Fruit fly (Drosophila melanogaster) whole organism, prepupa: ENCODE results near the gene mab-21.
A peak's percentile ranks its signal among the peaks of the same experiment; 100 is the strongest.

ENCODE experiments used
- Blimp-1 ChIP-seq: fragments of 200-800 bp; sonication (Bioruptor generic); optimal IDR thresholded peaks from 3 replicates; lab custom pipeline; 2017; ENCODE audit warnings: missing biosample characterization, missing genetic modification characterization, mild to moderate bottlenecking, moderate library complexity, missing genetic modification reagents
- CG10631 ChIP-seq: fragments of 200-800 bp; sonication (Bioruptor generic); optimal IDR thresholded peaks from 2 replicates; lab custom pipeline; 2016; ENCODE audit warnings: missing biosample characterization, missing genetic modification characterization
- CG11294 ChIP-seq: fragments of 200-800 bp; sonication (Bioruptor generic); IDR thresholded peaks from 2 replicates; pipeline ENCODE4 v1.3.6; 2022; ENCODE audit warnings: missing biosample characterization, missing genetic modification characterization
- CG11762 ChIP-seq: fragments of 200-800 bp; sonication (Bioruptor generic); optimal IDR thresholded peaks from 3 replicates; lab custom pipeline; 2016; ENCODE audit warnings: missing biosample characterization, missing genetic modification characterization; ENCODE audit not compliant: insufficient read depth
- CG11902 ChIP-seq: fragments of 200-800 bp; sonication (Bioruptor generic); optimal IDR thresholded peaks from 3 replicates; lab custom pipeline; 2016; ENCODE audit warnings: missing biosample characterization, missing genetic modification characterization
- CG15336 ChIP-seq: fragments of 200-800 bp; sonication (Bioruptor generic); IDR thresholded peaks from 2 replicates; pipeline ENCODE4 v1.3.6; 2022; ENCODE audit warnings: missing biosample characterization, missing genetic modification characterization
- CG16779 ChIP-seq: fragments of 200-800 bp; sonication (Bioruptor generic); optimal IDR thresholded peaks from 3 replicates; lab custom pipeline; 2017; ENCODE audit warnings: missing biosample characterization, mild to moderate bottlenecking, missing genetic modification characterization
- CG3032 ChIP-seq: fragments of 200-800 bp; optimal IDR thresholded peaks from 2 replicates; lab custom pipeline; 2019; ENCODE audit warnings: missing biosample characterization, mild to moderate bottlenecking, missing genetic modification characterization, moderate library complexity
- CG31627 ChIP-seq: fragments of 200-800 bp; sonication (Bioruptor generic); optimal IDR thresholded peaks from 3 replicates; lab custom pipeline; 2016; ENCODE audit warnings: missing biosample characterization, missing genetic modification characterization
- CG32006 ChIP-seq: fragments of 200-800 bp; sonication (Bioruptor generic); optimal IDR thresholded peaks from 3 replicates; lab custom pipeline; 2017; ENCODE audit warnings: missing biosample characterization, mild to moderate bottlenecking, missing genetic modification characterization
- CG3919 ChIP-seq: fragments of 200-800 bp; sonication (Bioruptor generic); optimal IDR thresholded peaks from 3 replicates; lab custom pipeline; 2016; ENCODE audit warnings: missing biosample characterization, missing genetic modification characterization
- CG4318 ChIP-seq: fragments of 200-800 bp; sonication (Bioruptor generic); optimal IDR thresholded peaks from 3 replicates; lab custom pipeline; 2017; ENCODE audit warnings: missing biosample characterization, mild to moderate bottlenecking, missing genetic modification characterization
- CG6163 ChIP-seq: fragments of 200-800 bp; sonication (Bioruptor generic); IDR thresholded peaks from 3 replicates; pipeline ENCODE4 v1.3.6; 2022; ENCODE audit warnings: missing biosample characterization, missing genetic modification characterization
- CG6792 ChIP-seq: fragments of 200-800 bp; sonication (Bioruptor generic); optimal IDR thresholded peaks from 3 replicates; lab custom pipeline; 2016; ENCODE audit warnings: missing biosample characterization, missing genetic modification characterization
- CG6808 ChIP-seq: fragments of 200-800 bp; sonication (Bioruptor generic); optimal IDR thresholded peaks from 3 replicates; lab custom pipeline; 2017; ENCODE audit warnings: missing biosample characterization, missing genetic modification characterization, mild to moderate bottlenecking, moderate library complexity, missing genetic modification reagents
- CG6854 ChIP-seq: fragments of 200-800 bp; sonication (Bioruptor generic); optimal IDR thresholded peaks from 2 replicates; lab custom pipeline; 2017; ENCODE audit warnings: missing biosample characterization, mild to moderate bottlenecking, missing genetic modification characterization
- CG7368 ChIP-seq: fragments of 200-800 bp; sonication (Bioruptor generic); optimal IDR thresholded peaks from 3 replicates; lab custom pipeline; 2016; ENCODE audit warnings: missing biosample characterization, missing genetic modification characterization
- CG8119 ChIP-seq: fragments of 200-800 bp; sonication (Bioruptor generic); IDR thresholded peaks from 3 replicates; pipeline ENCODE4 v1.3.6; 2022; ENCODE audit warnings: missing biosample characterization, missing genetic modification characterization
- Eip78C ChIP-seq: fragments of 200-800 bp; sonication (Bioruptor generic); peaks from one replicate; lab custom pipeline; 2016; ENCODE audit warnings: missing biosample characterization, missing genetic modification characterization
- Eip93F ChIP-seq: fragments of 200-800 bp; sonication (Bioruptor generic); optimal IDR thresholded peaks from 2 replicates; lab custom pipeline; 2016; ENCODE audit warnings: missing biosample characterization, mild to moderate bottlenecking, missing genetic modification characterization
- Ets96B ChIP-seq: fragments of 200-800 bp; optimal IDR thresholded peaks from 2 replicates; lab custom pipeline; 2019; ENCODE audit warnings: missing biosample characterization, mild to moderate bottlenecking, missing genetic modification characterization, moderate library complexity
- Hr38 ChIP-seq: sonication (Bioruptor generic); optimal IDR thresholded peaks from 2 replicates; lab custom pipeline; 2016; ENCODE audit warnings: missing biosample characterization, missing genetic modification characterization
- Lpt ChIP-seq: fragments of 200-800 bp; sonication (Bioruptor generic); optimal IDR thresholded peaks from 3 replicates; lab custom pipeline; 2016; ENCODE audit warnings: missing biosample characterization, missing genetic modification characterization
- Met ChIP-seq: fragments of 200-800 bp; sonication (Bioruptor generic); optimal IDR thresholded peaks from 3 replicates; lab custom pipeline; 2016; ENCODE audit warnings: missing biosample characterization, missing genetic modification characterization
- OdsH ChIP-seq: fragments of 200-800 bp; sonication (Bioruptor generic); optimal IDR thresholded peaks from 3 replicates; lab custom pipeline; 2016; ENCODE audit warnings: missing biosample characterization, missing genetic modification characterization
- Smox ChIP-seq: fragments of 200-800 bp; sonication (Bioruptor generic); optimal IDR thresholded peaks from 3 replicates; lab custom pipeline; 2016; ENCODE audit warnings: missing biosample characterization, missing genetic modification characterization
- Sox102F ChIP-seq: fragments of 200-800 bp; sonication (Bioruptor generic); optimal IDR thresholded peaks from 2 replicates; lab custom pipeline; 2016; ENCODE audit warnings: missing biosample characterization, mild to moderate bottlenecking, missing genetic modification characterization
- Sox14 ChIP-seq: fragments of 200-800 bp; sonication (Bioruptor generic); optimal IDR thresholded peaks from 3 replicates; lab custom pipeline; 2016; ENCODE audit warnings: missing biosample characterization, missing genetic modification characterization
- Sox15 ChIP-seq: fragments of 200-800 bp; sonication (Bioruptor generic); optimal IDR thresholded peaks from 3 replicates; lab custom pipeline; 2016; ENCODE audit warnings: missing biosample characterization, missing genetic modification characterization
- achi ChIP-seq: fragments of 200-800 bp; sonication (Bioruptor generic); optimal IDR thresholded peaks from 3 replicates; lab custom pipeline; 2016; ENCODE audit warnings: missing biosample characterization, missing genetic modification characterization
- cyc ChIP-seq: fragments of 200-800 bp; sonication (Bioruptor generic); optimal IDR thresholded peaks from 3 replicates; lab custom pipeline; 2016; ENCODE audit warnings: missing biosample characterization, missing genetic modification characterization
- dac ChIP-seq: fragments of 200-800 bp; sonication (Bioruptor generic); optimal IDR thresholded peaks from 2 replicates; lab custom pipeline; 2017; ENCODE audit warnings: missing biosample characterization, mild to moderate bottlenecking, missing genetic modification characterization
- eg ChIP-seq: fragments of 200-800 bp; sonication (Bioruptor generic); IDR thresholded peaks from 3 replicates; pipeline ENCODE4 v1.3.6; 2022; ENCODE audit warnings: missing biosample characterization, missing genetic modification characterization
- fd59A ChIP-seq: fragments of 200-800 bp; sonication (Bioruptor generic); optimal IDR thresholded peaks from 2 replicates; lab custom pipeline; 2017; ENCODE audit warnings: missing biosample characterization, mild to moderate bottlenecking, missing genetic modification characterization, missing genetic modification reagents
- fd85E ChIP-seq: fragments of 200-800 bp; sonication (Bioruptor generic); optimal IDR thresholded peaks from 3 replicates; lab custom pipeline; 2016; ENCODE audit warnings: missing biosample characterization, missing genetic modification characterization
- fkh ChIP-seq: fragments of 200-800 bp; sonication (Bioruptor generic); optimal IDR thresholded peaks from 3 replicates; lab custom pipeline; 2017; ENCODE audit warnings: missing biosample characterization, mild to moderate bottlenecking, missing genetic modification characterization, moderate library complexity
- lz ChIP-seq: fragments of 200-800 bp; sonication (Bioruptor generic); optimal IDR thresholded peaks from 3 replicates; lab custom pipeline; 2016; ENCODE audit warnings: missing biosample characterization, missing genetic modification characterization
- net ChIP-seq: fragments of 200-800 bp; sonication (Bioruptor generic); optimal IDR thresholded peaks from 3 replicates; lab custom pipeline; 2016; ENCODE audit warnings: missing biosample characterization, missing genetic modification characterization
- pdm3 ChIP-seq: fragments of 200-800 bp; sonication (Bioruptor generic); optimal IDR thresholded peaks from 3 replicates; lab custom pipeline; 2016; ENCODE audit warnings: missing biosample characterization, missing genetic modification characterization
- salr ChIP-seq, 2 experiments: fragments of 200-800 bp; sonication (Bioruptor generic); optimal IDR thresholded peaks; 3 replicates each; lab custom pipeline; 2016 to 2018; ENCODE audit warnings: missing biosample characterization in 2 of 2, missing genetic modification characterization in 2 of 2, mild to moderate bottlenecking in 1 of 2
- spab ChIP-seq: fragments of 200-800 bp; sonication (Bioruptor generic); optimal IDR thresholded peaks from 2 replicates; lab custom pipeline; 2017; ENCODE audit warnings: missing biosample characterization, mild to moderate bottlenecking, missing genetic modification characterization, missing genetic modification reagents
- ss ChIP-seq, 2 experiments: fragments of 200-800 bp; sonication (Bioruptor generic); optimal IDR thresholded peaks; 2 replicates in 1 of 2; 3 replicates in 1 of 2; lab custom pipeline; 2017 to 2018; ENCODE audit warnings: mild to moderate bottlenecking in 2 of 2, missing biosample characterization in 2 of 2, missing genetic modification characterization in 2 of 2, moderate library complexity in 1 of 2
- svp ChIP-seq: fragments of 200-800 bp; sonication (Bioruptor generic); peaks from one replicate; lab custom pipeline; 2016; ENCODE audit warnings: missing biosample characterization, missing genetic modification characterization
- topi ChIP-seq: fragments of 200-800 bp; sonication (Bioruptor generic); optimal IDR thresholded peaks from 3 replicates; lab custom pipeline; 2016; ENCODE audit warnings: missing biosample characterization, missing genetic modification characterization
- vri ChIP-seq: fragments of 200-800 bp; sonication (Bioruptor generic); optimal IDR thresholded peaks from 3 replicates; lab custom pipeline; 2016; ENCODE audit warnings: missing biosample characterization, mild to moderate bottlenecking, missing genetic modification characterization

Gene mab-21

DNA sequence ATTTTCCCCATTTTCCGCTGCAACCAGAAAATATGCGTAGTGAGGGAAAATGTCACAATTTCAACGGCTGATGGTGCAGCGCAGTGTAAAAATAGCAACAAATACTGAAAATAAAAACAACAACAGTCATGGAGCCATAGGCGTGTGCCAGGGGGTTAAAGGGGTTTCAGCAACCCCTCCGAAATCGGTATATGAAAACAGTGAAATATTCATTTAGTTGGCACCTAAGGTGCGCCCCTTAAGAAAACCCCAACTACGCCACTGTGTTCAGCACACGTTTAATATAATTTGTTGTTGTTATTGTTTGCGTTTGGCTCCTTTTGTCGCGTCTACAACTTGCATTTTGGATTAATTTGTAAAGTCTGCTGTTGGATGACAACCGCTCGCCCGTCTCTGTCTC lies 41.0 kb downstream of the mab-21 start (continued):
- TF ChIP-seq CG6163 (GFP tag; lab: Robert Waterston, UW) = peak; percentile 94
- TF ChIP-seq ss (GFP tag; optimal IDR thresholded peaks at IDR 0.05; lab: Kevin White, UChicago) = peak; percentile 15 to 35
- TF ChIP-seq CG32006 (GFP tag; lab: Kevin White, UChicago) = peak; percentile 90
- peak; percentile 93 for TF ChIP-seq eg (GFP tag; lab: Robert Waterston, UW)
- TF ChIP-seq OdsH (GFP tag; lab: Kevin White, UChicago) = peak; percentile 76
- peak; percentile 55 for TF ChIP-seq CG11294 (GFP tag; lab: Robert Waterston, UW)
- no peak for TF ChIP-seq CG6854 (GFP tag; lab: Kevin White, UChicago)
- peak; percentile 67 for TF ChIP-seq CG31627 (GFP tag; lab: Kevin White, UChicago)
- peak; percentile 35 for TF ChIP-seq Sox15 (GFP tag; lab: Kevin White, UChicago)
- peak; percentile 56 to 71 for TF ChIP-seq salr (GFP tag; optimal IDR thresholded peaks at IDR 0.05; lab: Kevin White, UChicago)
- TF ChIP-seq Ets96B (tag; lab: Kevin White, UChicago) = peak; percentile 70
- TF ChIP-seq topi = peak; percentile 55
- no peak for TF ChIP-seq Blimp-1 (GFP tag; lab: Kevin White, UChicago)
- peak; percentile 77 for TF ChIP-seq achi (GFP tag; lab: Kevin White, UChicago)
- no peak for TF ChIP-seq CG11902 (GFP tag; lab: Kevin White, UChicago)
- TF ChIP-seq Sox14 (GFP tag; lab: Kevin White, UChicago) = peak; percentile 72
- peak; percentile 50 for TF ChIP-seq spab (GFP tag; lab: Kevin White, UChicago)
- TF ChIP-seq pdm3 (GFP tag; lab: Kevin White, UChicago) = peak; percentile 80

DNA sequence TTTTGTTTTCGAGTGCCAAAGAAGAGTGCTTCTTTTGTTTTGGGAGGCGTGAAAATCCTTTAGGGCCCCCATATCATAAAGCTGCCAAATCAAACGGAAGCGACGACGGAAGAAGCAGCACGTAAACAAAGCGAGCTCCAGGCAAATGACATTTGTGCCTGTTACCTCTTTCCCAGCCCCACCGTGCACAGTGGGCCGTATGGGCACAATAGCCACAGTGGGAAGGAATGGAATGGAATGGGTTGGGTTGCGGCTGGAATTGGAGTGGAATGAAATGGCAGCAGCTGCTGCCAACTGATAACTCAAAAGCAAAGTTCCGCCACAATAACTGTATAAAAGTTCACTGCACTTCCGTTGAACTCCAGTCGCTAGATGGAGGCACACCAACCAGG lies 42.3 kb downstream of the mab-21 start:
- no peak for TF ChIP-seq CG6792 (GFP tag; lab: Kevin White, UChicago)
- TF ChIP-seq net (GFP tag; lab: Kevin White, UChicago) = no peak
- TF ChIP-seq svp (GFP tag; lab: Kevin White, UChicago) = peak; percentile 28
- TF ChIP-seq Eip78C (GFP tag; lab: Kevin White, UChicago) = peak; percentile 45
- TF ChIP-seq, all 60 proteins: peak for 2

DNA sequence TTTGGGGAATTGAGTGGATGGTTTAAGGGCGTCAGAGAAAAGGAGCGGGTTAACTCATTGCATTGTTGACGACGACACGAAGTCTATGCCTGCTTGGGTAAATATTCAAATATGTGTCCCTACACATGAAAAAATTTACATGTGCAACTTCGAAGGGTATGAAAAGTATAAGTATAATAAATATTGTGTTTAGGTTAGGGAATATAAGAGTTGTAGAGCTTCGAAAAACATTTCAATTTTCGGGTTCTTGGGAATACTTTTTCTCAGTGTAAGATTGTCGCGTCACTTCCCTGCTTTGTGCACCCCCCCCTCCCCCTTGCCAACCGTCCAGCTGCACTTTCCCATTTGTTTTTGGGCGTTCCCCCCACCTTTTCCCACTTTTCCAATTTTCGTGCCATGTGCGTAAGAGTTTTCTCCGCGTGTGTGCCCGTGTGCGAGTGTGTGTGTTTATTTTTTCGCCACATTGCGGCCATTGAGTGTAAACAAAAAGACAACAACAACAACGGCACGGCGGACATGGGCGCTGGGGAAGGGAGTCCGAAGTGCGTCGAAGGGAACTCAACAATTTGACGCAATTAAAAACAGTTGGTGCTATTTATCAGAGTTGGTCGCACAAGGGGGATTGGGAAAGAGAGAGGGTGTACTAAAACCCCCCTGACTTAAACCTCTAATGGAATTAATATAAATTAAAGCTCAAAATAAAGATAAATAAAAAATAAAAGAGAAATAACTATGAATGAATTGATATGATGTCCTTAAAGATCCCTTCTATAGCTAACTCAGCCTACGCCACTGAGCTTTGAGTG lies 42.9 kb downstream of the mab-21 start:
- peak; percentile 18 for TF ChIP-seq Sox102F (GFP tag; lab: Kevin White, UChicago)
- TF ChIP-seq CG6808 (GFP tag; lab: Kevin White, UChicago) = peak; percentile 54
- TF ChIP-seq salr (GFP tag; optimal IDR thresholded peaks at IDR 0.05; lab: Kevin White, UChicago) = peak in 1 of 2 experiments; percentile 46
- TF ChIP-seq Sox15 (GFP tag; lab: Kevin White, UChicago) = no peak
- no peak for TF ChIP-seq fd85E (GFP tag; lab: Kevin White, UChicago)
- peak; percentile 41 for TF ChIP-seq CG15336 (GFP tag; lab: Robert Waterston, UW)
- TF ChIP-seq fd59A (GFP tag; lab: Kevin White, UChicago) = no peak
- peak; percentile 62 for TF ChIP-seq CG32006 (GFP tag; lab: Kevin White, UChicago)
- TF ChIP-seq CG8119 (GFP tag; lab: Robert Waterston, UW) = 0 out of 3 replicates have a peak, but pooled peaks have one; percentile 22
- peak; percentile 31 for TF ChIP-seq pdm3 (GFP tag; lab: Kevin White, UChicago)
- peak; percentile 10 for TF ChIP-seq Lpt (GFP tag; lab: Kevin White, UChicago)
- TF ChIP-seq cyc (GFP tag; lab: Kevin White, UChicago) = peak; percentile 29
- TF ChIP-seq CG7368 (GFP tag; lab: Kevin White, UChicago) = no peak
- no peak for TF ChIP-seq Hr38 (GFP tag; lab: Kevin White, UChicago)
- peak; percentile 39 for TF ChIP-seq fkh (GFP tag; lab: Kevin White, UChicago)
- TF ChIP-seq Sox14 (GFP tag; lab: Kevin White, UChicago) = no peak
- TF ChIP-seq CG16779 (tag; lab: Kevin White, UChicago) = no peak
- TF ChIP-seq CG3919 (GFP tag; lab: Kevin White, UChicago) = peak; percentile 16
- TF ChIP-seq Eip78C (GFP tag; lab: Kevin White, UChicago) = peak; percentile 86
- TF ChIP-seq eg (GFP tag; lab: Robert Waterston, UW) = peak; percentile 27; the same call in 2 of the 3 replicates
- peak; percentile 19 for TF ChIP-seq spab (GFP tag; lab: Kevin White, UChicago)
- TF ChIP-seq CG11762 = no peak
- TF ChIP-seq vri (GFP tag; lab: Kevin White, UChicago) = no peak
- peak; percentile 39 for TF ChIP-seq Met (GFP tag; lab: Kevin White, UChicago)
- peak; percentile 46 for TF ChIP-seq CG10631
- TF ChIP-seq lz (GFP tag; lab: Kevin White, UChicago) = peak; percentile 23
- TF ChIP-seq net (GFP tag; lab: Kevin White, UChicago) = peak; percentile 27
- TF ChIP-seq CG3032 (tag; lab: Kevin White, UChicago) = peak; percentile 50
- TF ChIP-seq dac (GFP tag; lab: Kevin White, UChicago) = no peak
- no peak for TF ChIP-seq Eip93F (GFP tag; lab: Kevin White, UChicago)
- TF ChIP-seq CG6854 (GFP tag; lab: Kevin White, UChicago) = no peak
- TF ChIP-seq Smox (GFP tag; lab: Kevin White, UChicago) = peak; percentile 55
- peak; percentile 31 for TF ChIP-seq CG4318 (GFP tag; lab: Kevin White, UChicago)
